Worm (Caenorhabditis elegans): ENCODE results near the gene mcp-1.

DNA sequence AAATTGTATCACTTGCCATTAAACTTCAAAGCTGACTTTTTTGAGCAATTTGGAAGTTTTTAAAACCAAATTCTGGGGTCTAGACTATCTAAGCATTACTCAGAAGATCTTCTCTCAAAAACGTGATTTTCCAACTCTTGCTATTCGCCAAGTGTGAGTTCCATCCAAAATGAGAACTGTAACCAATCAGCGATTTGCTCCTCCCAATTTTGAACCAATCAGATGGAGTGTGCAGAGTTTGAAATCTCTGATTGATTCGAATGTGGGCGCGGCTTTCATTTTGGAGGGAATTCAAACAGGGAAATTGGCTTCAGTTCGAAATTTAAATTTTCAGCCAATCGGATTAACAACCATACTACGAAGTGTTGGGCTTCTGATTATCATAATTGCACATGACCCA is 8.5 kb upstream of the mcp-1 start:
- TF ChIP-seq nhr-237 (tag; optimal IDR thresholded peaks at IDR 0.05) (no peak), ztf-11 (tag; optimal IDR thresholded peaks at IDR 0.05) (no peak), nhr-28 (tag; optimal IDR thresholded peaks at IDR 0.05) (no peak), lin-13 (tag; optimal IDR thresholded peaks at IDR 0.05) (no peak), nhr-12 (tag; optimal IDR thresholded peaks at IDR 0.05) (no peak), unc-62 (GFP tag; optimal IDR thresholded peaks at IDR 0.05) (no peak), nhr-76 (tag; optimal IDR thresholded peaks at IDR 0.05) (no peak), mab-5 (tag; optimal IDR thresholded peaks at IDR 0.05) (no peak), unc-39 (tag; optimal IDR thresholded peaks at IDR 0.05) (no peak), pha-4 (tag; optimal IDR thresholded peaks at IDR 0.05) (no peak)
